Worm (Caenorhabditis elegans) whole organism, L4 larva: ENCODE data around the gene atf-6.
A peak's percentile ranks its signal among the peaks of the same experiment; 100 is the strongest.

ENCODE experiments used
- R02D3.7 ChIP-seq: fragments of 150-350 bp; sonication (generic microtip); optimal IDR thresholded peaks from 3 replicates; lab custom pipeline; 2014; ENCODE audit warnings: missing biosample characterization, missing genetic modification characterization
- aly-2 ChIP-seq: sonication (generic microtip); optimal IDR thresholded peaks from 2 replicates; lab custom pipeline; 2018; ENCODE audit warnings: missing biosample characterization, missing genetic modification characterization
- ama-1 ChIP-seq: fragments of 150-350 bp; optimal IDR thresholded peaks from 2 replicates; lab custom pipeline; 2014; ENCODE audit warnings: inconsistent platforms, mixed read lengths
- cey-2 ChIP-seq: sonication (generic microtip); optimal IDR thresholded peaks from 3 replicates; lab custom pipeline; 2017; ENCODE audit warnings: missing genetic modification characterization, mild to moderate bottlenecking, missing compliant biosample characterization, antibody characterized with exemption, borderline replicate concordance; ENCODE audit not compliant: insufficient read depth
- hmg-1.1 ChIP-seq: fragments of 200-800 bp; sonication (Bioruptor generic); IDR thresholded peaks from 2 replicates; pipeline ENCODE4 v1.3.6; 2022; ENCODE audit warnings: missing genetic modification reagents, missing genetic modification characterization, missing compliant biosample characterization
- jun-1 ChIP-seq: fragments of 150-350 bp; optimal IDR thresholded peaks from 2 replicates; lab custom pipeline; 2014; ENCODE audit warnings: missing biosample characterization, missing genetic modification reagents, missing genetic modification characterization
- lin-13 ChIP-seq: fragments of 150-350 bp; optimal IDR thresholded peaks from 2 replicates; lab custom pipeline; 2014; ENCODE audit warnings: missing biosample characterization, missing genetic modification reagents, missing genetic modification characterization
- lir-3 ChIP-seq: sonication (generic microtip); optimal IDR thresholded peaks from 2 replicates; lab custom pipeline; 2016; ENCODE audit warnings: mild to moderate bottlenecking, missing genetic modification characterization, missing compliant biosample characterization
- mes-2 ChIP-seq: sonication (generic microtip); optimal IDR thresholded peaks from 2 replicates; lab custom pipeline; 2016; ENCODE audit warnings: missing genotype, mild to moderate bottlenecking, missing genetic modification characterization, missing compliant biosample characterization; ENCODE audit not compliant: poor library complexity, severe bottlenecking
- sdz-12 ChIP-seq: fragments of 200-800 bp; sonication (Bioruptor generic); optimal IDR thresholded peaks from 2 replicates; lab custom pipeline; 2018; ENCODE audit warnings: mild to moderate bottlenecking, missing genetic modification characterization, missing compliant biosample characterization
- skn-1 ChIP-seq: fragments of 150-350 bp; optimal IDR thresholded peaks from 2 replicates; lab custom pipeline; 2014; ENCODE audit warnings: missing biosample characterization, missing genetic modification characterization
- unc-62 ChIP-seq, 3 experiments: fragments of 150-350 bp in 1 of 3; sonication (generic microtip); optimal IDR thresholded peaks in 2 of 3; peaks in 1 of 3; 1 replicate in 1 of 3; 2 replicates in 2 of 3; lab custom pipeline; 2014 to 2017; ENCODE audit warnings: missing biosample characterization in 3 of 3, missing genetic modification characterization in 3 of 3, missing genetic modification reagents in 3 of 3, missing genotype in 1 of 3
- ztf-11 ChIP-seq: fragments of 150-350 bp; optimal IDR thresholded peaks from 2 replicates; lab custom pipeline; 2014; ENCODE audit warnings: missing biosample characterization, missing genetic modification characterization

ce11 chrX:12523071-12523483 lies 42.3 kb downstream of the atf-6 start:
- TF ChIP-seq aly-2 (tag; lab: Kevin White, UChicago), result no peak
- TF ChIP-seq mes-2 (tag; lab: Kevin White, UChicago), result no peak
- no peak for TF ChIP-seq ama-1
- no peak for TF ChIP-seq skn-1 (tag; lab: Kevin White, UChicago)
- TF ChIP-seq cey-2 (tag; lab: Kevin White, UChicago), result peak; percentile 61
- no peak for TF ChIP-seq lir-3
- TF ChIP-seq R02D3.7, result no peak
- TF ChIP-seq jun-1 (tag; lab: Kevin White, UChicago), result no peak
- TF ChIP-seq hmg-1.1 (GFP tag; lab: Robert Waterston, UW), result peak; percentile 50; the same call in 1 of the 2 replicates
- no peak for TF ChIP-seq lin-13 (GFP tag; lab: Kevin White, UChicago)
- peak in 1 of 2 experiments; percentile 96 for TF ChIP-seq unc-62 (GFP tag; optimal IDR thresholded peaks at IDR 0.05 in 1 of 2; lab: Kevin White, UChicago)
- TF ChIP-seq unc-62 (tag; optimal IDR thresholded peaks at IDR 0.05; lab: Kevin White, UChicago), result no peak
- no peak for TF ChIP-seq ztf-11 (tag; lab: Kevin White, UChicago)
- no peak for TF ChIP-seq sdz-12 (GFP tag; lab: Kevin White, UChicago)
